Fruit fly (Drosophila melanogaster) whole organism, embryonic: Measurements from ENCODE around the gene CG46459.

Experiments used
- B-H2 ChIP-seq: fragments of 200-800 bp; sonication (Bioruptor generic); optimal IDR thresholded peaks from 2 replicates; lab custom pipeline; 2018; ENCODE audit warnings: missing biosample characterization, mild to moderate bottlenecking, missing genetic modification characterization
- CG10274 ChIP-seq: fragments of 200-800 bp; sonication (Bioruptor generic); optimal IDR thresholded peaks from 3 replicates; lab custom pipeline; 2017; ENCODE audit warnings: missing biosample characterization, mild to moderate bottlenecking, missing genetic modification characterization
- CG10979 ChIP-seq: fragments of 200-800 bp; sonication (Bioruptor generic); optimal IDR thresholded peaks from 2 replicates; lab custom pipeline; 2018; ENCODE audit warnings: missing biosample characterization, mild to moderate bottlenecking, missing genetic modification characterization, moderate library complexity
- CG11504 ChIP-seq: fragments of 200-800 bp; sonication (Bioruptor generic); optimal IDR thresholded peaks from 3 replicates; lab custom pipeline; 2019; ENCODE audit warnings: missing biosample characterization, mild to moderate bottlenecking, missing genetic modification characterization, moderate library complexity
- CG17359 ChIP-seq: fragments of 200-800 bp; sonication (Bioruptor generic); optimal IDR thresholded peaks from 3 replicates; lab custom pipeline; 2018; ENCODE audit warnings: missing biosample characterization, mild to moderate bottlenecking, missing genetic modification characterization, moderate library complexity
- CG17361 ChIP-seq: fragments of 200-800 bp; sonication (Bioruptor generic); IDR thresholded peaks from 3 replicates; pipeline ENCODE4 v1.3.6; 2022; ENCODE audit warnings: missing biosample characterization, missing genetic modification characterization
- CG18262 ChIP-seq: fragments of 200-800 bp; optimal IDR thresholded peaks from 3 replicates; lab custom pipeline; 2019; ENCODE audit warnings: missing biosample characterization, mild to moderate bottlenecking, missing genetic modification characterization, moderate library complexity
- CG18599 ChIP-seq: fragments of 200-800 bp; sonication (Bioruptor generic); optimal IDR thresholded peaks from 3 replicates; lab custom pipeline; 2017; ENCODE audit warnings: missing biosample characterization, missing genetic modification characterization, mild to moderate bottlenecking, moderate library complexity, missing genetic modification reagents
- CG2120 ChIP-seq: fragments of 200-800 bp; sonication (Bioruptor generic); optimal IDR thresholded peaks from 3 replicates; lab custom pipeline; 2016; ENCODE audit warnings: missing biosample characterization, missing genetic modification characterization
- CG2712 ChIP-seq: fragments of 200-800 bp; optimal IDR thresholded peaks from 3 replicates; lab custom pipeline; 2019; ENCODE audit warnings: missing biosample characterization, mild to moderate bottlenecking, missing genetic modification characterization, moderate library complexity
- CG3163 ChIP-seq: fragments of 200-800 bp; sonication (Bioruptor generic); optimal IDR thresholded peaks from 3 replicates; lab custom pipeline; 2016; ENCODE audit warnings: missing biosample characterization, missing genetic modification characterization
- CG4282 ChIP-seq: fragments of 200-800 bp; sonication (Bioruptor generic); optimal IDR thresholded peaks from 2 replicates; lab custom pipeline; 2016; ENCODE audit warnings: missing biosample characterization, missing genetic modification characterization
- CG4854 ChIP-seq: fragments of 200-800 bp; sonication (Bioruptor generic); optimal IDR thresholded peaks from 2 replicates; lab custom pipeline; 2016; ENCODE audit warnings: missing biosample characterization, missing genetic modification characterization, inconsistent platforms
- CG6689 ChIP-seq: fragments of 200-800 bp; sonication (Bioruptor generic); IDR thresholded peaks from 2 replicates; pipeline ENCODE4 v1.3.6; 2022; ENCODE audit warnings: missing biosample characterization, missing genetic modification characterization
- CG7372 ChIP-seq: fragments of 200-800 bp; sonication (Bioruptor generic); IDR thresholded peaks from 2 replicates; pipeline ENCODE4 v1.3.6; 2022; ENCODE audit warnings: missing biosample characterization, missing genetic modification characterization
- CG7839 ChIP-seq: fragments of 200-800 bp; sonication (Bioruptor generic); optimal IDR thresholded peaks from 3 replicates; lab custom pipeline; 2018; ENCODE audit warnings: missing biosample characterization, mild to moderate bottlenecking, missing genetic modification characterization, moderate library complexity
- CHES-1-like ChIP-seq: fragments of 200-800 bp; sonication (Bioruptor generic); optimal IDR thresholded peaks from 2 replicates; lab custom pipeline; 2016; ENCODE audit warnings: missing biosample characterization, missing genetic modification characterization
- CTCF ChIP-seq: fragments of 200-800 bp; sonication (Bioruptor generic); optimal IDR thresholded peaks from 2 replicates; lab custom pipeline; 2017; ENCODE audit warnings: missing biosample characterization, mild to moderate bottlenecking, missing genetic modification characterization, moderate library complexity
- Doc2 ChIP-seq: fragments of 200-800 bp; sonication (Bioruptor generic); IDR thresholded peaks from 2 replicates; pipeline ENCODE4 v1.3.6; 2022; ENCODE audit warnings: missing biosample characterization, missing genetic modification characterization
- E2f2 ChIP-seq: fragments of 200-800 bp; sonication (Bioruptor generic); IDR thresholded peaks from 2 replicates; pipeline ENCODE4 v1.3.6; 2022; ENCODE audit warnings: missing biosample characterization, missing genetic modification characterization
- Ets65A ChIP-seq: fragments of 200-800 bp; sonication (Bioruptor generic); peaks from one replicate; lab custom pipeline; 2016; ENCODE audit warnings: missing biosample characterization, missing genetic modification characterization
- Hr3 ChIP-seq: fragments of 200-800 bp; sonication (Bioruptor generic); optimal IDR thresholded peaks from 3 replicates; lab custom pipeline; 2016; ENCODE audit warnings: missing biosample characterization, missing genetic modification characterization
- Hr78 ChIP-seq, 2 experiments: fragments of 200-800 bp in 1 of 2; fragments of >200 bp in 1 of 2; sonication (Bioruptor generic) in 1 of 2; optimal IDR thresholded peaks; 2 replicates each; lab custom pipeline; 2017 to 2019; ENCODE audit warnings: missing biosample characterization in 2 of 2, missing genetic modification characterization in 2 of 2, mild to moderate bottlenecking in 1 of 2, moderate library complexity in 1 of 2
- Lhr ChIP-seq: fragments of 200-800 bp; sonication (Bioruptor generic); optimal IDR thresholded peaks from 3 replicates; lab custom pipeline; 2017; ENCODE audit warnings: mild to moderate bottlenecking, missing biosample characterization, missing genetic modification reagents, missing genetic modification characterization
- Med ChIP-seq: fragments of 200-800 bp; sonication (Bioruptor generic); peaks from one replicate; lab custom pipeline; 2016; ENCODE audit warnings: missing biosample characterization, missing genetic modification characterization, mild to moderate bottlenecking, inconsistent platforms, moderate library complexity
- Mes4 ChIP-seq: fragments of 200-800 bp; sonication (Bioruptor generic); optimal IDR thresholded peaks from 2 replicates; lab custom pipeline; 2016; ENCODE audit warnings: missing biosample characterization, missing genetic modification characterization
- Oli ChIP-seq: fragments of 200-800 bp; sonication (Bioruptor generic); optimal IDR thresholded peaks from 2 replicates; lab custom pipeline; 2018; ENCODE audit warnings: missing biosample characterization, mild to moderate bottlenecking, missing genetic modification characterization, moderate library complexity
- Ptx1 ChIP-seq: fragments of 200-800 bp; sonication (Bioruptor generic); IDR thresholded peaks from 2 replicates; pipeline ENCODE4 v1.3.6; 2022; ENCODE audit warnings: missing biosample characterization, missing genetic modification characterization
- Scr ChIP-seq: fragments of 200-800 bp; sonication (Bioruptor generic); IDR thresholded peaks from 2 replicates; pipeline ENCODE4 v1.3.6; 2022; ENCODE audit warnings: missing biosample characterization, missing genetic modification characterization; ENCODE audit not compliant: partially characterized antibody
- Sox102F ChIP-seq: fragments of 200-800 bp; sonication (Bioruptor generic); optimal IDR thresholded peaks from 2 replicates; lab custom pipeline; 2018; ENCODE audit warnings: missing biosample characterization, mild to moderate bottlenecking, missing genetic modification characterization, moderate library complexity
- abd-A ChIP-seq: fragments of 200-800 bp; sonication (Bioruptor generic); optimal IDR thresholded peaks from 3 replicates; lab custom pipeline; 2019; ENCODE audit warnings: missing biosample characterization, mild to moderate bottlenecking, missing genetic modification characterization, moderate library complexity
- al ChIP-seq: fragments of 200-800 bp; sonication (Bioruptor generic); IDR thresholded peaks from 2 replicates; pipeline ENCODE4 v1.3.6; 2022; ENCODE audit warnings: missing biosample characterization, missing genetic modification characterization
- ara ChIP-seq: fragments of 200-800 bp; sonication (Bioruptor generic); IDR thresholded peaks from 2 replicates; pipeline ENCODE4 v1.3.6; 2022; ENCODE audit warnings: missing biosample characterization, missing genetic modification characterization
- bab2 ChIP-seq: fragments of 200-800 bp; sonication (Bioruptor generic); optimal IDR thresholded peaks from 2 replicates; lab custom pipeline; 2016; ENCODE audit warnings: missing biosample characterization, missing genetic modification characterization
- bcd ChIP-seq: fragments of 200-800 bp; sonication (Bioruptor generic); optimal IDR thresholded peaks from 2 replicates; lab custom pipeline; 2017; ENCODE audit warnings: missing biosample characterization, mild to moderate bottlenecking, missing genetic modification characterization
- dysf ChIP-seq: fragments of 200-800 bp; sonication (Bioruptor generic); IDR thresholded peaks from 3 replicates; pipeline ENCODE4 v1.3.6; 2022; ENCODE audit warnings: missing biosample characterization, missing genetic modification characterization
- eve ChIP-seq, 2 experiments: fragments of >200 bp; optimal IDR thresholded peaks; 2 replicates each; lab custom pipeline; 2017; ENCODE audit warnings: missing biosample characterization in 2 of 2, missing genetic modification characterization in 2 of 2
- grau ChIP-seq: fragments of 200-800 bp; optimal IDR thresholded peaks from 3 replicates; lab custom pipeline; 2019; ENCODE audit warnings: missing biosample characterization, mild to moderate bottlenecking, missing genetic modification characterization, moderate library complexity
- gro ChIP-seq: fragments of 200-800 bp; sonication (Bioruptor generic); optimal IDR thresholded peaks from 2 replicates; lab custom pipeline; 2016; ENCODE audit warnings: missing biosample characterization, missing genetic modification characterization
- gsb-n ChIP-seq: fragments of 200-800 bp; sonication (Bioruptor generic); optimal IDR thresholded peaks from 3 replicates; lab custom pipeline; 2018; ENCODE audit warnings: missing biosample characterization, mild to moderate bottlenecking, missing genetic modification characterization
- knrl ChIP-seq: fragments of 200-800 bp; sonication (Bioruptor generic); IDR thresholded peaks from 3 replicates; pipeline ENCODE4 v1.3.6; 2022; ENCODE audit warnings: missing biosample characterization, missing genetic modification characterization; ENCODE audit not compliant: partially characterized antibody
- sens ChIP-seq: fragments of 200-800 bp; sonication (Bioruptor generic); peaks from one replicate; lab custom pipeline; 2016; ENCODE audit warnings: missing biosample characterization, missing genetic modification characterization
- sisA ChIP-seq: fragments of 200-800 bp; sonication (Bioruptor generic); IDR thresholded peaks from 2 replicates; pipeline ENCODE4 v1.3.6; 2022; ENCODE audit warnings: missing biosample characterization, missing genetic modification characterization
- sqz ChIP-seq: fragments of 200-800 bp; sonication (Bioruptor generic); optimal IDR thresholded peaks from 3 replicates; lab custom pipeline; 2018; ENCODE audit warnings: missing biosample characterization, mild to moderate bottlenecking, missing genetic modification characterization
- tgo ChIP-seq: fragments of 200-800 bp; sonication (Bioruptor generic); IDR thresholded peaks from 3 replicates; pipeline ENCODE4 v1.3.6; 2022; ENCODE audit warnings: missing biosample characterization, missing genetic modification characterization
- trem ChIP-seq: fragments of 200-800 bp; optimal IDR thresholded peaks from 3 replicates; lab custom pipeline; 2019; ENCODE audit warnings: missing biosample characterization, mild to moderate bottlenecking, missing genetic modification characterization, moderate library complexity
- unc-4 ChIP-seq: fragments of 200-800 bp; sonication (Bioruptor generic); IDR thresholded peaks from 2 replicates; pipeline ENCODE4 v1.3.6; 2022; ENCODE audit warnings: missing biosample characterization, missing genetic modification characterization; ENCODE audit not compliant: partially characterized antibody
- unpg ChIP-seq: fragments of 200-800 bp; sonication (Bioruptor generic); optimal IDR thresholded peaks from 3 replicates; lab custom pipeline; 2018; ENCODE audit warnings: missing biosample characterization, mild to moderate bottlenecking, missing genetic modification characterization, moderate library complexity
- vnd ChIP-seq: fragments of 200-800 bp; sonication (Bioruptor generic); IDR thresholded peaks from 3 replicates; pipeline ENCODE4 v1.3.6; 2022; ENCODE audit warnings: missing biosample characterization, missing genetic modification characterization; ENCODE audit not compliant: partially characterized antibody
- yki ChIP-seq: fragments of >200 bp; optimal IDR thresholded peaks from 3 replicates; lab custom pipeline; 2018

Gene CG46459

DNA sequence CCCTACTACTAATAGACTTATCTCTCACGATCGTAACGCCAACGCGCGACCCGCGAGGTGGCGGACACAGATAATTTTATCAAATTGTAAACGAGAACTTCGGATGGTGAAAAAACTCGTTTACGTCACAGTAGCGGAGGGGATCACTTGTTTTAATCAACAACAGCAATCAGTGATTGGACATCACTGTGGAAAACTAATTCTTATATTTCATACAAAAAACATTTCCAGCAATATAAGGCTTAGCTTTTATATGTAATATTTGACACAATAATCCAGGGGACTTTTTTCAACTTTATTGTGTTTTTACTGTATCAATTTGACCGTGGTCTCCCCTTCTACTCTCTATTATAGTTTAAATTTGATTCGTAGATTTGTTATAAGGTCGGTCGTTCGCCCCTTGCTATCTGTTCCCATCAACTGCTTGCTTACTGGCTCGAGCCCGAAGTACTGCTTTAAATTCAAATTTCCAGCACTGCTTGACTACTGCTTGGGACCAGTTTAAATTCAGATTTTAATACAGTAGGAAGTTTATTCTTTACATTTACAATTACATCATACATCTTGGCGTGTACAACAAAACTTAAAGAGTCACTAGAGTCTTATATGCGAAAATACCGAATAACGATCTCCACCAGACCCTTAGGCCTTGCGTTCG is 19.1 kb upstream of the CG46459 start, which contains the start of gene CG6465:
Gene CG6465 (minus strand): TSS at position 7 of the 658 bp plus-strand sequence.
- TF ChIP-seq unpg (GFP tag; lab: Kevin White, UChicago) (peak; percentile 11), sqz (GFP tag; lab: Kevin White, UChicago) (peak; percentile 18), Med (GFP tag; lab: Kevin White, UChicago) (peak; percentile 88), Mes4 (GFP tag; lab: Kevin White, UChicago) (no peak), Scr (GFP tag; lab: Robert Waterston, UW) (peak; percentile 27), eve (GFP tag; optimal IDR thresholded peaks at IDR 0.05; lab: Kevin White, UChicago) (peak in 1 of 2 experiments; percentile 79), Oli (tag; lab: Kevin White, UChicago) (no peak), Hr3 (GFP tag; lab: Kevin White, UChicago) (no peak), CG18599 (peak; percentile 38), CG18262 (peak; percentile 30), dysf (GFP tag; lab: Robert Waterston, UW) (peak; percentile 62; the same call in 2 of the 3 replicates), sisA (GFP tag; lab: Robert Waterston, UW) (0 out of 2 replicates have a peak, but pooled peaks have one; percentile 17), Ptx1 (GFP tag; lab: Robert Waterston, UW) (peak; percentile 54), vnd (GFP tag; lab: Robert Waterston, UW) (no peak), ara (GFP tag; lab: Robert Waterston, UW) (no peak), CG11504 (peak; percentile 69), CG4282 (GFP tag; lab: Kevin White, UChicago) (peak; percentile 29), CTCF (GFP tag; lab: Kevin White, UChicago) (peak; percentile 85), Hr78 (GFP tag; optimal IDR thresholded peaks at IDR 0.05; lab: Kevin White, UChicago) (peak in 1 of 2 experiments; percentile 51), CG7372 (0 out of 2 replicates have a peak, but pooled peaks have one; percentile 6), CG10979 (tag; lab: Kevin White, UChicago) (peak; percentile 26), grau (tag; lab: Kevin White, UChicago) (peak; percentile 81), CG17359 (tag; lab: Kevin White, UChicago) (no peak), CG6689 (GFP tag; lab: Robert Waterston, UW) (0 out of 2 replicates have a peak, but pooled peaks have one; percentile 19), Lhr (peak; percentile 74), al (GFP tag; lab: Robert Waterston, UW) (peak; percentile 34; the same call in 1 of the 2 replicates), bcd (GFP tag; lab: Kevin White, UChicago) (peak; percentile 2), gsb-n (tag; lab: Kevin White, UChicago) (peak; percentile 29), yki (lab: Kevin White, UChicago) (peak; percentile 32), CG17361 (peak; percentile 39; the same call in 1 of the 3 replicates), CG10274 (GFP tag; lab: Kevin White, UChicago) (peak; percentile 32), B-H2 (GFP tag; lab: Kevin White, UChicago) (peak; percentile 3), E2f2 (GFP tag; lab: Robert Waterston, UW) (peak; percentile 47; the same call in 1 of the 2 replicates), tgo (GFP tag; lab: Robert Waterston, UW) (peak; percentile 22; the same call in 1 of the 3 replicates), CG4854 (GFP tag; lab: Kevin White, UChicago) (no peak), Doc2 (GFP tag; lab: Robert Waterston, UW) (no peak), unc-4 (0 out of 2 replicates have a peak, but pooled peaks have one; percentile 20), CHES-1-like (GFP tag; lab: Kevin White, UChicago) (no peak), CG2120 (GFP tag; lab: Kevin White, UChicago) (peak; percentile 25), CG2712 (peak; percentile 21), Sox102F (GFP tag; lab: Kevin White, UChicago) (no peak), abd-A (tag; lab: Kevin White, UChicago) (peak; percentile 64), bab2 (peak; percentile 5), knrl (GFP tag; lab: Robert Waterston, UW) (peak; percentile 70; the same call in 2 of the 3 replicates), gro (peak; percentile 52), sens (GFP tag; lab: Kevin White, UChicago) (peak; percentile 79), Ets65A (GFP tag; lab: Kevin White, UChicago) (peak; percentile 73), trem (tag; lab: Kevin White, UChicago) (peak; percentile 21), CG7839 (tag; lab: Kevin White, UChicago) (peak; percentile 38), CG3163 (GFP tag; lab: Kevin White, UChicago) (peak; percentile 8)
